Worm (Caenorhabditis elegans) whole organism, L4/young adult: ENCODE results near the gene W08F4.3.

Source experiments
- W03F9.2 ChIP-seq: fragments of 150-350 bp; optimal IDR thresholded peaks from 2 replicates; lab custom pipeline; 2014; ENCODE audit warnings: missing biosample characterization, missing genetic modification characterization
- dao-5 ChIP-seq: sonication (generic microtip); optimal IDR thresholded peaks from 2 replicates; lab custom pipeline; 2016; ENCODE audit warnings: missing genotype, missing genetic modification characterization, moderate library complexity, missing compliant biosample characterization
- him-1 ChIP-seq: sonication (generic microtip); optimal IDR thresholded peaks from 2 replicates; lab custom pipeline; 2016; ENCODE audit warnings: missing genotype, missing genetic modification reagents, missing genetic modification characterization, missing compliant biosample characterization

DNA sequence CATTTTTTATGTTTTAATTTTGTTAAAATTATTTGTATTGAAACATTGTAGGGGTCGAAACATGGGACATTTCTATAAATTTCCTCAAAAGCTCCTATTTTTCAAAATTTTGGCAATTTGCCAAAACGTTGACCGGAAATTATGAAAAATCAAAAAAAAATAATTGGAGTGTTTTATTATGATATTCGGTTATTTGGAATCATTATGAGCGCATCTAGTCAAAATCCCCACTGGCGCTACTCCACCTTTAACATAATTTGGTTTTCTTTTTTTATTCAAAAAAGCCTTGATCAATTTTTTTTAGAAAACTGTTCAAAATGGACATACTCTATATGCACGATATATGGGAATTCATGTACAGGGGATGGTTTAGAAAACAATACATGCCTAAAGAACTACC lies 24.9 kb downstream of the W08F4.3 start, which contains the start of gene W04H10.2:
- no peak for TF ChIP-seq him-1 (tag; lab: Kevin White, UChicago)
- TF ChIP-seq dao-5 (tag; lab: Kevin White, UChicago) = no peak
- TF ChIP-seq W03F9.2 (tag; lab: Kevin White, UChicago) = no peak
